Fruit fly (Drosophila melanogaster): ENCODE results near the gene Caf1-180.

Gene Caf1-180

DNA sequence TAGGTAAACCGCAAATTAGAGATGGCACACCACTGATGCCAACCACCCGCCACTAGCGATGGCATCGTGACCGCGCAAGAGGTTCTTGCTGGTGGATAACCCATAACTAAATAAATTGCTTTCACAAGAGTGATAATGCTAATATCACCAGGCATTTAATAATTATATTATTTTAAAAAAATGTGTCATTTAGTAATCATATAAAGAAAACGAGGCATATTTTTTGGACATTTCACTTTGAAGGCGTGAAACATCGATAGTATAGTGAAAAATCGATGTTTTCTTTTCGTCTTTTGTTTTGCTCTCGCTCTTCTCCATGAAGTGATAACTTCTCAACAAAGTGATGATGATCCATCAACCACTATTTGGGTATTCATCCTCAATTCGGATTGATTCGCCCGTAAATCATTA lies 47.3 kb downstream of the Caf1-180 start, which contains the start of gene IntS4 (continued):
- TF ChIP-seq Sin3A (optimal IDR thresholded peaks at IDR 0.05), result peak; percentile 17
- TF ChIP-seq CG5953 (GFP tag; IDR thresholded peaks at IDR 0.05), result no peak
- TF ChIP-seq CG6765 (GFP tag; optimal IDR thresholded peaks at IDR 0.05), result no peak
- TF ChIP-seq crp (GFP tag; optimal IDR thresholded peaks at IDR 0.05), result peak in 1 of 2 experiments; percentile 41
- TF ChIP-seq dm (GFP tag; optimal IDR thresholded peaks at IDR 0.05), result peak; percentile 7
- peak; percentile 50 for TF ChIP-seq unpg (GFP tag; optimal IDR thresholded peaks at IDR 0.05)
- TF ChIP-seq knrl (GFP tag; IDR thresholded peaks at IDR 0.05; ENCODE audit: partially characterized antibody), result peak; percentile 96
- TF ChIP-seq fru (optimal IDR thresholded peaks at IDR 0.05), result no peak
- no peak for TF ChIP-seq Abd-B (GFP tag; optimal IDR thresholded peaks at IDR 0.05)
- peak; percentile 68; the same call in 1 of the 2 replicates for TF ChIP-seq CG11085 (GFP tag; IDR thresholded peaks at IDR 0.05)
- peak; percentile 56 for TF ChIP-seq Lhr (GFP tag; optimal IDR thresholded peaks at IDR 0.05)
- peak; percentile 42 for TF ChIP-seq Dip3 (GFP tag; optimal IDR thresholded peaks at IDR 0.05)
- no peak for TF ChIP-seq sima (GFP tag; optimal IDR thresholded peaks at IDR 0.05)
- no peak for TF ChIP-seq CG3726 (GFP tag; IDR thresholded peaks at IDR 0.05)
- TF ChIP-seq pita (GFP tag; optimal IDR thresholded peaks at IDR 0.05), result no peak
- no peak for TF ChIP-seq CG7987 (GFP tag; optimal IDR thresholded peaks at IDR 0.05)
- no peak for TF ChIP-seq Hr39 (optimal IDR thresholded peaks at IDR 0.05)
- TF ChIP-seq Camta (GFP tag; optimal IDR thresholded peaks at IDR 0.05), result peak; percentile 22
- peak; percentile 88 for TF ChIP-seq amos (GFP tag; IDR thresholded peaks at IDR 0.05; ENCODE audit: partially characterized antibody)
- peak; percentile 36 for TF ChIP-seq CG17359 (tag; optimal IDR thresholded peaks at IDR 0.05)
- peak; percentile 65 for TF ChIP-seq CG12155 (GFP tag; optimal IDR thresholded peaks at IDR 0.05)
- TF ChIP-seq Lpt (GFP tag; optimal IDR thresholded peaks at IDR 0.05), result no peak
- no peak for TF ChIP-seq Oaz (GFP tag; IDR thresholded peaks at IDR 0.05)
- no peak for TF ChIP-seq bcd (GFP tag; optimal IDR thresholded peaks at IDR 0.05)
- TF ChIP-seq CG15601 (tag; optimal IDR thresholded peaks at IDR 0.05), result peak; percentile 61
- TF ChIP-seq Trl (optimal IDR thresholded peaks at IDR 0.05), result no peak
- no peak for TF ChIP-seq Trl (GFP tag; optimal IDR thresholded peaks at IDR 0.05)
- TF ChIP-seq Eip74EF (GFP tag; optimal IDR thresholded peaks at IDR 0.05), result no peak
- peak; percentile 59 for TF ChIP-seq az2 (GFP tag; optimal IDR thresholded peaks at IDR 0.05)
- peak; percentile 37 for TF ChIP-seq CG4820 (GFP tag; optimal IDR thresholded peaks at IDR 0.05)
- peak; percentile 29 for TF ChIP-seq gcm (GFP tag; optimal IDR thresholded peaks at IDR 0.05)
- TF ChIP-seq CG10147 (GFP tag; optimal IDR thresholded peaks at IDR 0.05), result peak; percentile 64
- peak; percentile 97 for TF ChIP-seq Scr (GFP tag; IDR thresholded peaks at IDR 0.05; ENCODE audit: partially characterized antibody)
- TF ChIP-seq CG6791 (GFP tag; IDR thresholded peaks at IDR 0.05; ENCODE audit: partially characterized antibody), result peak; percentile 88
- peak; percentile 3 for TF ChIP-seq Atf3 (GFP tag; optimal IDR thresholded peaks at IDR 0.05)
- TF ChIP-seq CG8765 (GFP tag; IDR thresholded peaks at IDR 0.05), result no peak
- TF ChIP-seq Usf (GFP tag; optimal IDR thresholded peaks at IDR 0.05), result peak; percentile 26
- no peak for TF ChIP-seq hkb (optimal IDR thresholded peaks at IDR 0.05)
- TF ChIP-seq hkb (GFP tag; IDR thresholded peaks at IDR 0.05), result peak; percentile 34; the same call in 1 of the 2 replicates
- peak; percentile 55 for TF ChIP-seq CG6689 (GFP tag; IDR thresholded peaks at IDR 0.05)
- no peak for TF ChIP-seq Hmr (GFP tag; optimal IDR thresholded peaks at IDR 0.05)
- TF ChIP-seq sens-2 (GFP tag; IDR thresholded peaks at IDR 0.05), result no peak
- no peak for TF ChIP-seq CG7839 (tag; optimal IDR thresholded peaks at IDR 0.05)
- TF ChIP-seq lab (GFP tag; optimal IDR thresholded peaks at IDR 0.05), result no peak
- no peak for TF ChIP-seq Bteb2 (GFP tag; optimal IDR thresholded peaks at IDR 0.05)
- peak; percentile 42; the same call in 1 of the 2 replicates for TF ChIP-seq CG10959 (GFP tag; IDR thresholded peaks at IDR 0.05)
- TF ChIP-seq CG11695 (GFP tag; IDR thresholded peaks at IDR 0.05), result 0 out of 3 replicates have a peak, but pooled peaks have one; percentile 49
- TF ChIP-seq CG17802 (tag; optimal IDR thresholded peaks at IDR 0.05), result no peak
- TF ChIP-seq chinmo (GFP tag; IDR thresholded peaks at IDR 0.05; ENCODE audit: partially characterized antibody), result 0 out of 4 replicates have a peak, but pooled peaks have one; percentile 3
- TF ChIP-seq slbo (GFP tag; IDR thresholded peaks at IDR 0.05), result peak; percentile 83; the same call in 1 of the 2 replicates
- no peak for TF ChIP-seq H15 (GFP tag; IDR thresholded peaks at IDR 0.05)
- no peak for TF ChIP-seq stc (GFP tag; IDR thresholded peaks at IDR 0.05)
